Fruit fly (Drosophila melanogaster): ENCODE measurements around the gene Drsl6.

Gene Drsl6

DNA sequence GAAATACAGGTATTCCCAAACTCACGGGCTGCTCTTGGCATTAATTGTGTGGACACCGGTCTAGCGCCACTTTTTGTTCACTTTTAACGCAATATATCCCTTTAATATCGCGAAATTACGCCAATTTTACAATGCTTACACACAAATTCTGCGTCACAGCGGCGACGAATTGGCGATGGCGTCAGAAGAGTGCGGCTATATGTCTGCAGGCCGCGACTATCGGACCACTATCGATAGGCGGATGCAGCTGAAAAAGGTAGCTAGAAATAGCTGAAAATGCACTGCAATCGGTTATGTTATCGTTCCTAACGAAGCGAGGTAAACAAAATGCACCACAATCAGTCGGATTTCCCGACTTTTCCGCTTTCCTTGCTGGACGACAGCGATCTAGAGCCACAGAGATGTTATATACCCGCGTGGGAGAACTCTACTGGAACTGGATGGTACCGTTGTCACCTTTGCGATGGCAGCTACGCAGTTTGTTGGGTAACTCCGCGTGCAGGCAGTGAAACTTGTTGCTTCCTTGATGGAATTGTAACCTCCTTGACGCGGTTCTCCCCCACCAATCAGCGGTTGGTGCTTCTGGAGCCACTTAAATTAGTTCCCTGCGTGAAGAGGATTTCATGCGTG, 37.9 kb upstream of the Drsl6 start, which contains the start of the genes Ythdc1 and CG12010 (continued):
- TF ChIP-seq Adf1 (GFP tag; IDR thresholded peaks at IDR 0.05) (peak; percentile 70), CG32532 (GFP tag; IDR thresholded peaks at IDR 0.05) (peak; percentile 43; the same call in 1 of the 2 replicates), Rfx (GFP tag; IDR thresholded peaks at IDR 0.05) (0 out of 2 replicates have a peak, but pooled peaks have one; percentile 23), Atf6 (GFP tag; IDR thresholded peaks at IDR 0.05) (no peak), vnd (GFP tag; IDR thresholded peaks at IDR 0.05; ENCODE audit: partially characterized antibody) (peak; percentile 90), crp (GFP tag; optimal IDR thresholded peaks at IDR 0.05) (peak in 1 of 2 experiments; percentile 75), CG8478 (optimal IDR thresholded peaks at IDR 0.05) (peak; percentile 79), CG13287 (GFP tag; IDR thresholded peaks at IDR 0.05; ENCODE audit: partially characterized antibody) (peak; percentile 90), CG34224 (GFP tag; IDR thresholded peaks at IDR 0.05; ENCODE audit: partially characterized antibody) (peak; percentile 81), PHDP (tag; optimal IDR thresholded peaks at IDR 0.05) (no peak), CG7357 (GFP tag; IDR thresholded peaks at IDR 0.05) (0 out of 3 replicates have a peak, but pooled peaks have one; percentile 21), ato (GFP tag; IDR thresholded peaks at IDR 0.05; ENCODE audit: partially characterized antibody) (peak; percentile 94), Myb (GFP tag; optimal IDR thresholded peaks at IDR 0.05) (peak; percentile 45), CG2129 (GFP tag; IDR thresholded peaks at IDR 0.05; ENCODE audit: partially characterized antibody) (peak; percentile 68), CG7963 (GFP tag; IDR thresholded peaks at IDR 0.05; ENCODE audit: partially characterized antibody) (peak; percentile 95), kay (GFP tag; optimal IDR thresholded peaks at IDR 0.05) (peak; percentile 78), CG18476 (GFP tag; optimal IDR thresholded peaks at IDR 0.05) (no peak), amos (GFP tag; IDR thresholded peaks at IDR 0.05; ENCODE audit: partially characterized antibody) (peak; percentile 92), tx (GFP tag; optimal IDR thresholded peaks at IDR 0.05) (no peak), dimm (GFP tag; IDR thresholded peaks at IDR 0.05) (no peak), Dbx (GFP tag; IDR thresholded peaks at IDR 0.05) (peak; percentile 53; the same call in 2 of the 3 replicates), gfzf (GFP tag; optimal IDR thresholded peaks at IDR 0.05) (peak; percentile 21), unc-4 (GFP tag; IDR thresholded peaks at IDR 0.05; ENCODE audit: partially characterized antibody) (peak; percentile 85), CG13624 (GFP tag; optimal IDR thresholded peaks at IDR 0.05) (peak; percentile 78), hbn (GFP tag; IDR thresholded peaks at IDR 0.05; ENCODE audit: partially characterized antibody) (peak; percentile 75), CG4617 (GFP tag; optimal IDR thresholded peaks at IDR 0.05; ENCODE audit: borderline replicate concordance) (peak; percentile 87), CG2120 (GFP tag; optimal IDR thresholded peaks at IDR 0.05) (peak; percentile 12), seq (GFP tag; IDR thresholded peaks at IDR 0.05) (no peak), CG12744 (GFP tag; optimal IDR thresholded peaks at IDR 0.05) (no peak), CG17829 (tag; optimal IDR thresholded peaks at IDR 0.05) (peak; percentile 41), mirr (GFP tag; optimal IDR thresholded peaks at IDR 0.05) (no peak), insv (GFP tag; optimal IDR thresholded peaks at IDR 0.05) (peak in 1 of 2 experiments; percentile 30), Doc3 (GFP tag; IDR thresholded peaks at IDR 0.05; ENCODE audit: partially characterized antibody) (peak; percentile 67; the same call in 2 of the 3 replicates), usp (GFP tag; optimal IDR thresholded peaks at IDR 0.05) (no peak), sens (GFP tag) (peak; percentile 76), CG33557 (GFP tag; optimal IDR thresholded peaks at IDR 0.05) (no peak), CG34422 (GFP tag; IDR thresholded peaks at IDR 0.05) (peak; percentile 90; the same call in 2 of the 3 replicates), HLH4C (GFP tag; IDR thresholded peaks at IDR 0.05; ENCODE audit: partially characterized antibody) (peak; percentile 94), fd96Cb (tag; optimal IDR thresholded peaks at IDR 0.05) (no peak), ci (GFP tag; IDR thresholded peaks at IDR 0.05) (peak; percentile 21; the same call in 1 of the 3 replicates), nerfin-1 (tag; optimal IDR thresholded peaks at IDR 0.05) (peak; percentile 5), da (GFP tag; optimal IDR thresholded peaks at IDR 0.05) (no peak), pan (optimal IDR thresholded peaks at IDR 0.05) (no peak), pan (GFP tag; optimal IDR thresholded peaks at IDR 0.05 in 1 of 2, IDR thresholded peaks at IDR 0.05 in 1 of 2) (no peak), cg (GFP tag; optimal IDR thresholded peaks at IDR 0.05) (peak; percentile 86), mld (GFP tag; IDR thresholded peaks at IDR 0.05; ENCODE audit: partially characterized antibody) (peak; percentile 71; the same call in 2 of the 3 replicates), CG13775 (GFP tag; optimal IDR thresholded peaks at IDR 0.05) (no peak), chinmo (GFP tag; IDR thresholded peaks at IDR 0.05; ENCODE audit: partially characterized antibody) (peak; percentile 95)

All from whole organism, embryonic.